Worm (Caenorhabditis elegans) whole organism, L2 larva: ENCODE results near the gene glr-7.

ENCODE experiments used
- F13H6.1 ChIP-seq: sonication (generic microtip); optimal IDR thresholded peaks from 2 replicates; lab custom pipeline; 2016; ENCODE audit warnings: missing genetic modification characterization, missing compliant biosample characterization
- R02D3.7 ChIP-seq: fragments of 150-350 bp; optimal IDR thresholded peaks from 2 replicates; lab custom pipeline; 2014; ENCODE audit warnings: missing biosample characterization, missing genetic modification characterization
- ZK546.5 ChIP-seq: sonication (generic microtip); optimal IDR thresholded peaks from 2 replicates; lab custom pipeline; 2017; ENCODE audit warnings: missing biosample characterization, missing genetic modification characterization
- alr-1 ChIP-seq: fragments of 150-350 bp; optimal IDR thresholded peaks from 2 replicates; lab custom pipeline; 2014; ENCODE audit warnings: missing biosample characterization, missing genetic modification characterization
- aly-2 ChIP-seq: fragments of 150-350 bp; optimal IDR thresholded peaks from 2 replicates; lab custom pipeline; 2014; ENCODE audit warnings: missing biosample characterization, missing genetic modification characterization
- blmp-1 ChIP-seq: sonication (generic microtip); optimal IDR thresholded peaks from 2 replicates; lab custom pipeline; 2017; ENCODE audit warnings: missing genetic modification characterization, mild to moderate bottlenecking, missing compliant biosample characterization, antibody characterized with exemption, moderate library complexity; ENCODE audit not compliant: insufficient read depth
- ceh-82 ChIP-seq: fragments of 150-350 bp; optimal IDR thresholded peaks from 2 replicates; lab custom pipeline; 2014; ENCODE audit warnings: missing biosample characterization, missing genetic modification characterization
- crh-2 ChIP-seq: sonication (generic microtip); optimal IDR thresholded peaks from 2 replicates; lab custom pipeline; 2017; ENCODE audit warnings: missing biosample characterization, missing genetic modification characterization
- egl-27 ChIP-seq: sonication (generic microtip); optimal IDR thresholded peaks from 3 replicates; lab custom pipeline; 2017; ENCODE audit warnings: missing biosample characterization, missing genetic modification reagents, missing genetic modification characterization
- elt-1 ChIP-seq: fragments of 150-350 bp; optimal IDR thresholded peaks from 2 replicates; lab custom pipeline; 2014; ENCODE audit warnings: missing biosample characterization, missing genetic modification characterization
- elt-3 ChIP-seq: sonication (generic microtip); optimal IDR thresholded peaks from 2 replicates; lab custom pipeline; 2017; ENCODE audit warnings: missing biosample characterization, missing genetic modification characterization
- fos-1 ChIP-seq: fragments of 150-350 bp; optimal IDR thresholded peaks from 2 replicates; lab custom pipeline; 2014; ENCODE audit warnings: missing biosample characterization, missing genetic modification characterization
- gmeb-1 ChIP-seq: fragments of 150-350 bp; optimal IDR thresholded peaks from 2 replicates; lab custom pipeline; 2014; ENCODE audit warnings: missing biosample characterization, missing genetic modification characterization
- lin-11 ChIP-seq: fragments of 150-350 bp; sonication (generic microtip); optimal IDR thresholded peaks from 2 replicates; lab custom pipeline; 2014; ENCODE audit warnings: missing biosample characterization, missing genetic modification characterization, inconsistent platforms, mixed read lengths
- lin-13 ChIP-seq: fragments of 150-350 bp; optimal IDR thresholded peaks from 2 replicates; lab custom pipeline; 2014; ENCODE audit warnings: missing biosample characterization, missing genetic modification reagents, missing genetic modification characterization
- lin-39 ChIP-seq: fragments of 150-350 bp; optimal IDR thresholded peaks from 2 replicates; lab custom pipeline; 2014; ENCODE audit warnings: missing biosample characterization, missing genetic modification reagents, missing genetic modification characterization
- mab-5 ChIP-seq: fragments of 150-350 bp; optimal IDR thresholded peaks from 2 replicates; lab custom pipeline; 2014; ENCODE audit warnings: missing biosample characterization, missing genetic modification characterization
- mdl-1 ChIP-seq, 2 experiments: fragments of 150-350 bp in 1 of 2; sonication (generic microtip) in 1 of 2; optimal IDR thresholded peaks; 2 replicates each; lab custom pipeline; 2017; ENCODE audit warnings: missing biosample characterization in 2 of 2, missing genetic modification characterization in 2 of 2
- nhr-10 ChIP-seq: sonication (generic microtip); optimal IDR thresholded peaks from 2 replicates; lab custom pipeline; 2017; ENCODE audit warnings: missing biosample characterization, missing genetic modification characterization
- nhr-11 ChIP-seq: fragments of 150-350 bp; optimal IDR thresholded peaks from 2 replicates; lab custom pipeline; 2014; ENCODE audit warnings: missing biosample characterization, missing genetic modification characterization
- nhr-12 ChIP-seq: fragments of 150-350 bp; optimal IDR thresholded peaks from 2 replicates; lab custom pipeline; 2014; ENCODE audit warnings: missing biosample characterization, missing genetic modification characterization
- nhr-23 ChIP-seq: fragments of 150-350 bp; optimal IDR thresholded peaks from 2 replicates; lab custom pipeline; 2014; ENCODE audit warnings: missing biosample characterization, missing genetic modification reagents, missing genetic modification characterization
- nhr-237 ChIP-seq: fragments of 150-350 bp; optimal IDR thresholded peaks from 2 replicates; lab custom pipeline; 2014; ENCODE audit warnings: missing biosample characterization, missing genetic modification characterization
- nhr-25 ChIP-seq: fragments of 150-350 bp; sonication (generic microtip); optimal IDR thresholded peaks from 3 replicates; lab custom pipeline; 2014; ENCODE audit warnings: missing biosample characterization, missing genetic modification characterization
- nhr-6 ChIP-seq: fragments of 150-350 bp; optimal IDR thresholded peaks from 2 replicates; lab custom pipeline; 2014; ENCODE audit warnings: missing biosample characterization, missing genetic modification characterization
- nhr-77 ChIP-seq: fragments of 150-350 bp; optimal IDR thresholded peaks from 2 replicates; lab custom pipeline; 2014; ENCODE audit warnings: missing biosample characterization, missing genetic modification characterization
- skn-1 ChIP-seq: sonication (generic microtip); optimal IDR thresholded peaks from 2 replicates; lab custom pipeline; 2017; ENCODE audit warnings: missing biosample characterization, missing genetic modification characterization
- sma-3 ChIP-seq: sonication (generic microtip); optimal IDR thresholded peaks from 2 replicates; lab custom pipeline; 2016; ENCODE audit warnings: missing genetic modification reagents, missing genetic modification characterization, missing compliant biosample characterization
- sma-9 ChIP-seq, 2 experiments: fragments of 150-350 bp in 1 of 2; sonication (generic microtip) in 1 of 2; optimal IDR thresholded peaks; 2 replicates each; lab custom pipeline; 2014 to 2016; ENCODE audit warnings: missing genetic modification characterization in 2 of 2, mild to moderate bottlenecking in 1 of 2, missing biosample characterization in 1 of 2, missing compliant biosample characterization in 1 of 2, missing genetic modification reagents in 1 of 2, moderate library complexity in 1 of 2
- snpc-4 ChIP-seq: fragments of 150-350 bp; optimal IDR thresholded peaks from 2 replicates; lab custom pipeline; 2014; ENCODE audit warnings: missing biosample characterization, missing genetic modification characterization
- unc-39 ChIP-seq: fragments of 150-350 bp; optimal IDR thresholded peaks from 2 replicates; lab custom pipeline; 2014; ENCODE audit warnings: missing biosample characterization, missing genetic modification characterization
- unc-55 ChIP-seq: fragments of 150-350 bp; sonication (generic microtip); optimal IDR thresholded peaks from 3 replicates; lab custom pipeline; 2014; ENCODE audit warnings: missing biosample characterization, missing genetic modification reagents, missing genetic modification characterization
- unc-62 ChIP-seq: fragments of 150-350 bp; optimal IDR thresholded peaks from 2 replicates; lab custom pipeline; 2014; ENCODE audit warnings: missing biosample characterization, missing genetic modification reagents, missing genetic modification characterization
- ztf-1 ChIP-seq: fragments of 200-800 bp; sonication (Bioruptor generic); conservative IDR thresholded peaks from 2 replicates; pipeline ENCODE4 v1.3.6; 2022; ENCODE audit warnings: missing genetic modification characterization, missing compliant biosample characterization
- ztf-4 ChIP-seq: fragments of 150-350 bp; optimal IDR thresholded peaks from 2 replicates; lab custom pipeline; 2014; ENCODE audit warnings: missing biosample characterization, missing genetic modification characterization

Gene glr-7

ce11 chrX:2419777-2420176, at the start of gene glr-7:
Gene glr-7, minus strand, starts transcription at chrX:2419877.
- TF ChIP-seq nhr-6 (tag; lab: Kevin White, UChicago) (no peak), sma-3 (GFP tag; lab: Kevin White, UChicago) (no peak), ZK546.5 (no peak), skn-1 (no peak), lin-39 (tag; lab: Kevin White, UChicago) (no peak), nhr-237 (no peak), aly-2 (no peak), nhr-23 (no peak), R02D3.7 (tag; lab: Kevin White, UChicago) (no peak), snpc-4 (tag; lab: Kevin White, UChicago) (no peak), alr-1 (no peak), gmeb-1 (tag; lab: Kevin White, UChicago) (no peak), nhr-12 (tag; lab: Kevin White, UChicago) (no peak), unc-39 (no peak), ztf-4 (no peak), lin-11 (tag; lab: Kevin White, UChicago) (no peak), blmp-1 (tag; lab: Kevin White, UChicago) (no peak), nhr-77 (tag; lab: Kevin White, UChicago) (no peak)
- TF ChIP-seq, all 48 proteins: peak for 0

ce11 chrX:2464064-2464463, 44.4 kb upstream of the glr-7 start:
- TF ChIP-seq crh-2 (tag; lab: Kevin White, UChicago) (no peak), sma-9 (GFP tag; optimal IDR thresholded peaks at IDR 0.05; lab: Kevin White, UChicago) (peak; percentile 1), sma-9 (tag; optimal IDR thresholded peaks at IDR 0.05; lab: Kevin White, UChicago) (no peak), nhr-11 (tag; lab: Kevin White, UChicago) (no peak)

- TF ChIP-seq nhr-6 (tag; lab: Kevin White, UChicago) (no peak), unc-39 (no peak)
These were observed 42.1 kb upstream of the glr-7 start for ce11 chrX:2461742-2462141.

- no peak for TF ChIP-seq egl-27 (tag; lab: Kevin White, UChicago)
- no peak for TF ChIP-seq nhr-10
- TF ChIP-seq alr-1: no peak
- TF ChIP-seq unc-62 (GFP tag; lab: Kevin White, UChicago): no peak
- TF ChIP-seq lin-13 (GFP tag; lab: Kevin White, UChicago): no peak
- no peak for TF ChIP-seq ceh-82
- no peak for TF ChIP-seq aly-2
- no peak for TF ChIP-seq gmeb-1 (tag; lab: Kevin White, UChicago)
- TF ChIP-seq R02D3.7 (tag; lab: Kevin White, UChicago): no peak
- no peak for TF ChIP-seq fos-1 (tag; lab: Kevin White, UChicago)
- no peak for TF ChIP-seq sma-9 (GFP tag; optimal IDR thresholded peaks at IDR 0.05; lab: Kevin White, UChicago)
- TF ChIP-seq sma-9 (tag; optimal IDR thresholded peaks at IDR 0.05; lab: Kevin White, UChicago): no peak
- no peak for TF ChIP-seq ztf-1 (GFP tag; lab: Robert Waterston, UW)
- TF ChIP-seq mab-5 (tag; lab: Kevin White, UChicago): no peak
- TF ChIP-seq mdl-1 (tag; optimal IDR thresholded peaks at IDR 0.05; lab: Kevin White, UChicago): no peak
- no peak for TF ChIP-seq nhr-25 (tag; lab: Kevin White, UChicago)
- TF ChIP-seq elt-3 (tag; lab: Kevin White, UChicago): no peak
- no peak for TF ChIP-seq nhr-11 (tag; lab: Kevin White, UChicago)
- no peak for TF ChIP-seq skn-1
- no peak for TF ChIP-seq ZK546.5
These were observed 40.1 kb upstream of the glr-7 start, which contains the start of gene fox-1 for ce11 chrX:2459793-2460192. Gene fox-1, minus strand, starts transcription at chrX:2459893.

- TF ChIP-seq mdl-1 (tag; optimal IDR thresholded peaks at IDR 0.05; lab: Kevin White, UChicago): no peak
- no peak for TF ChIP-seq alr-1
- no peak for TF ChIP-seq aly-2
- no peak for TF ChIP-seq skn-1
- TF ChIP-seq unc-55 (GFP tag; lab: Kevin White, UChicago): no peak
- TF ChIP-seq nhr-77 (tag; lab: Kevin White, UChicago): no peak
These were observed 37.8 kb upstream of the glr-7 start for ce11 chrX:2457461-2457860.

ce11 chrX:2456141-2456540, 36.5 kb upstream of the glr-7 start:
- TF ChIP-seq fos-1 (tag; lab: Kevin White, UChicago): no peak
- no peak for TF ChIP-seq unc-62 (GFP tag; lab: Kevin White, UChicago)
- TF ChIP-seq egl-27 (tag; lab: Kevin White, UChicago): no peak
- TF ChIP-seq elt-1 (tag; lab: Kevin White, UChicago): no peak
- TF ChIP-seq blmp-1 (tag; lab: Kevin White, UChicago): no peak
- TF ChIP-seq sma-3 (GFP tag; lab: Kevin White, UChicago): no peak
- no peak for TF ChIP-seq elt-3 (tag; lab: Kevin White, UChicago)
- TF ChIP-seq F13H6.1 (tag; lab: Kevin White, UChicago): no peak
- TF ChIP-seq, all 48 proteins: peak for 0
